Worm (Caenorhabditis elegans) whole organism, early embryonic: ENCODE results near the gene F13E9.13.

ENCODE experiments used
- B0310.2 ChIP-seq: sonication (generic microtip); optimal IDR thresholded peaks from 2 replicates; lab custom pipeline; 2016; ENCODE audit warnings: mild to moderate bottlenecking, missing genetic modification characterization, missing compliant biosample characterization
- F13C5.2 ChIP-seq: sonication (generic microtip); optimal IDR thresholded peaks from 2 replicates; lab custom pipeline; 2017; ENCODE audit warnings: mild to moderate bottlenecking, missing genetic modification characterization, inconsistent platforms, missing compliant biosample characterization
- ama-1 ChIP-seq: fragments of 150-350 bp; optimal IDR thresholded peaks from 2 replicates; lab custom pipeline; 2014
- ceh-13 ChIP-seq: fragments of 200-800 bp; sonication (Bioruptor generic); optimal IDR thresholded peaks from 2 replicates; lab custom pipeline; 2018; ENCODE audit warnings: mild to moderate bottlenecking, missing genetic modification characterization, missing compliant biosample characterization
- ceh-36 ChIP-seq: sonication (generic microtip); optimal IDR thresholded peaks from 2 replicates; lab custom pipeline; 2016; ENCODE audit warnings: missing genetic modification characterization, inconsistent platforms, missing compliant biosample characterization
- flt-1 ChIP-seq: fragments of 200-800 bp; sonication (Bioruptor generic); IDR thresholded peaks from 2 replicates; pipeline ENCODE4 v1.3.6; 2022; ENCODE audit warnings: missing genetic modification characterization, missing compliant biosample characterization
- hmbx-1 ChIP-seq: sonication (generic microtip); optimal IDR thresholded peaks from 2 replicates; lab custom pipeline; 2016; ENCODE audit warnings: mild to moderate bottlenecking, missing genetic modification characterization, missing compliant biosample characterization
- hmg-4 ChIP-seq: fragments of 200-800 bp; sonication (Bioruptor generic); optimal IDR thresholded peaks from 2 replicates; lab custom pipeline; 2018; ENCODE audit warnings: mild to moderate bottlenecking, missing genetic modification characterization, missing compliant biosample characterization
- hnd-1 ChIP-seq: sonication (generic microtip); optimal IDR thresholded peaks from 2 replicates; lab custom pipeline; 2016; ENCODE audit warnings: missing genetic modification characterization, missing compliant biosample characterization
- sea-1 ChIP-seq: fragments of 200-800 bp; sonication (Bioruptor generic); conservative IDR thresholded peaks from 2 replicates; pipeline ENCODE4 v1.3.6; 2022; ENCODE audit warnings: missing genetic modification characterization, missing compliant biosample characterization
- tbx-11 ChIP-seq: fragments of 200-800 bp; sonication (Bioruptor generic); IDR thresholded peaks from 2 replicates; pipeline ENCODE4 v1.3.6; 2022; ENCODE audit warnings: missing genetic modification characterization, missing compliant biosample characterization

ce11 chrIV:10898160-10898559 is 16.8 kb downstream of the F13E9.13 start:
- TF ChIP-seq B0310.2 (no peak), ama-1 (lab: Kevin White, UChicago) (no peak), hnd-1 (no peak), hmbx-1 (tag; lab: Kevin White, UChicago) (no peak), hmg-4 (GFP tag; lab: Kevin White, UChicago) (no peak), ceh-13 (GFP tag; lab: Kevin White, UChicago) (no peak), tbx-11 (GFP tag; lab: Robert Waterston, UW) (no peak), flt-1 (GFP tag; lab: Robert Waterston, UW) (no peak), sea-1 (no peak), F13C5.2 (tag; lab: Kevin White, UChicago) (no peak), ceh-36 (no peak)
